Fruit fly (Drosophila melanogaster) whole organism, embryonic: Measurements from ENCODE around the gene CG43797.

ENCODE experiments used
- B-H1 ChIP-seq: fragments of 200-800 bp; sonication (Bioruptor generic); IDR thresholded peaks from 3 replicates; pipeline ENCODE4 v1.3.6; 2022; ENCODE audit warnings: missing biosample characterization, missing genetic modification characterization
- Bgb ChIP-seq: fragments of 200-800 bp; sonication (Bioruptor generic); IDR thresholded peaks from 2 replicates; pipeline ENCODE4 v1.3.6; 2022; ENCODE audit warnings: missing biosample characterization, missing genetic modification characterization; ENCODE audit not compliant: partially characterized antibody
- C15 ChIP-seq: fragments of 200-800 bp; sonication (Bioruptor generic); IDR thresholded peaks from 3 replicates; pipeline ENCODE4 v1.3.6; 2022; ENCODE audit warnings: missing biosample characterization, missing genetic modification characterization
- CG11247 ChIP-seq: fragments of 200-800 bp; sonication (Bioruptor generic); IDR thresholded peaks from 2 replicates; pipeline ENCODE4 v1.3.6; 2022; ENCODE audit warnings: missing biosample characterization, missing genetic modification characterization
- CG13775 ChIP-seq: fragments of 200-800 bp; sonication (Bioruptor generic); optimal IDR thresholded peaks from 3 replicates; lab custom pipeline; 2017; ENCODE audit warnings: missing biosample characterization, mild to moderate bottlenecking, missing genetic modification characterization
- CG14860 ChIP-seq: fragments of 200-800 bp; sonication (Bioruptor generic); IDR thresholded peaks from 3 replicates; pipeline ENCODE4 v1.3.6; 2022; ENCODE audit warnings: missing biosample characterization, missing genetic modification characterization; ENCODE audit not compliant: partially characterized antibody
- CG15479 ChIP-seq: fragments of 200-800 bp; sonication (Bioruptor generic); optimal IDR thresholded peaks from 3 replicates; lab custom pipeline; 2019; ENCODE audit warnings: missing biosample characterization, mild to moderate bottlenecking, missing genetic modification characterization, moderate library complexity
- CG18011 ChIP-seq: fragments of 200-800 bp; sonication (Bioruptor generic); optimal IDR thresholded peaks from 2 replicates; lab custom pipeline; 2017; ENCODE audit warnings: missing biosample characterization, missing genetic modification characterization, mild to moderate bottlenecking, moderate library complexity, missing genotype
- CG18599 ChIP-seq: fragments of 200-800 bp; sonication (Bioruptor generic); optimal IDR thresholded peaks from 3 replicates; lab custom pipeline; 2017; ENCODE audit warnings: missing biosample characterization, missing genetic modification characterization, mild to moderate bottlenecking, moderate library complexity, missing genetic modification reagents
- CG2199 ChIP-seq: fragments of 200-800 bp; sonication (Bioruptor generic); IDR thresholded peaks from 3 replicates; pipeline ENCODE4 v1.3.6; 2022; ENCODE audit warnings: missing biosample characterization, missing genetic modification characterization
- CG2202 ChIP-seq: fragments of 200-800 bp; sonication (Bioruptor generic); optimal IDR thresholded peaks from 2 replicates; lab custom pipeline; 2018; ENCODE audit warnings: missing biosample characterization, mild to moderate bottlenecking, missing genetic modification characterization
- CG31224 ChIP-seq: fragments of 200-800 bp; sonication (Bioruptor generic); IDR thresholded peaks from 2 replicates; pipeline ENCODE4 v1.3.6; 2022; ENCODE audit warnings: missing biosample characterization, missing genetic modification characterization
- CG34224 ChIP-seq: fragments of 200-800 bp; sonication (Bioruptor generic); IDR thresholded peaks from 3 replicates; pipeline ENCODE4 v1.3.6; 2022; ENCODE audit warnings: missing biosample characterization, missing genetic modification characterization; ENCODE audit not compliant: partially characterized antibody
- CG5245 ChIP-seq: fragments of 200-800 bp; sonication (Bioruptor generic); optimal IDR thresholded peaks from 3 replicates; lab custom pipeline; 2016; ENCODE audit warnings: missing biosample characterization, missing genetic modification characterization
- CG6254 ChIP-seq: fragments of 200-800 bp; sonication (Bioruptor generic); optimal IDR thresholded peaks from 3 replicates; lab custom pipeline; 2017; ENCODE audit warnings: mild to moderate bottlenecking, missing biosample characterization, missing genetic modification reagents, missing genetic modification characterization
- CG6791 ChIP-seq: fragments of 200-800 bp; sonication (Bioruptor generic); IDR thresholded peaks from 3 replicates; pipeline ENCODE4 v1.3.6; 2022; ENCODE audit warnings: missing biosample characterization, missing genetic modification characterization; ENCODE audit not compliant: partially characterized antibody
- CG6813 ChIP-seq: fragments of 200-800 bp; sonication (Bioruptor generic); optimal IDR thresholded peaks from 2 replicates; lab custom pipeline; 2017; ENCODE audit warnings: missing biosample characterization, missing genetic modification characterization, mild to moderate bottlenecking, moderate library complexity, missing genetic modification reagents
- CG7372 ChIP-seq: fragments of 200-800 bp; sonication (Bioruptor generic); IDR thresholded peaks from 2 replicates; pipeline ENCODE4 v1.3.6; 2022; ENCODE audit warnings: missing biosample characterization, missing genetic modification characterization
- CG7928 ChIP-seq: fragments of 200-800 bp; sonication (Bioruptor generic); optimal IDR thresholded peaks from 2 replicates; lab custom pipeline; 2017; ENCODE audit warnings: missing biosample characterization, mild to moderate bottlenecking, missing genetic modification characterization
- Dad ChIP-seq: fragments of 200-800 bp; sonication (Bioruptor generic); optimal IDR thresholded peaks from 3 replicates; lab custom pipeline; 2016; ENCODE audit warnings: missing biosample characterization, missing genetic modification characterization
- Dbx ChIP-seq: fragments of 200-800 bp; sonication (Bioruptor generic); IDR thresholded peaks from 3 replicates; pipeline ENCODE4 v1.3.6; 2022; ENCODE audit warnings: missing biosample characterization, missing genetic modification characterization
- HLH4C ChIP-seq: fragments of 200-800 bp; sonication (Bioruptor generic); IDR thresholded peaks from 3 replicates; pipeline ENCODE4 v1.3.6; 2022; ENCODE audit warnings: missing biosample characterization, missing genetic modification characterization; ENCODE audit not compliant: partially characterized antibody
- Kr ChIP-seq: fragments of 200-800 bp; sonication (Bioruptor generic); optimal IDR thresholded peaks from 2 replicates; lab custom pipeline; 2017; ENCODE audit warnings: missing biosample characterization, mild to moderate bottlenecking, missing genetic modification characterization
- Mad ChIP-seq: fragments of 200-800 bp; sonication (Bioruptor generic); optimal IDR thresholded peaks from 2 replicates; lab custom pipeline; 2016; ENCODE audit warnings: missing biosample characterization, missing genetic modification characterization
- Med ChIP-seq: fragments of 200-800 bp; sonication (Bioruptor generic); peaks from one replicate; lab custom pipeline; 2016; ENCODE audit warnings: missing biosample characterization, missing genetic modification characterization, mild to moderate bottlenecking, inconsistent platforms, moderate library complexity
- Myb ChIP-seq: fragments of 200-800 bp; sonication (Bioruptor generic); optimal IDR thresholded peaks from 2 replicates; lab custom pipeline; 2016; ENCODE audit warnings: missing biosample characterization, missing genetic modification characterization
- NFAT ChIP-seq: fragments of 200-800 bp; sonication (Bioruptor generic); IDR thresholded peaks from 2 replicates; pipeline ENCODE4 v1.3.6; 2022; ENCODE audit warnings: missing biosample characterization, missing genetic modification characterization
- Ptx1 ChIP-seq: fragments of 200-800 bp; sonication (Bioruptor generic); IDR thresholded peaks from 2 replicates; pipeline ENCODE4 v1.3.6; 2022; ENCODE audit warnings: missing biosample characterization, missing genetic modification characterization
- Vsx1 ChIP-seq: fragments of 200-800 bp; sonication (Bioruptor generic); optimal IDR thresholded peaks from 2 replicates; lab custom pipeline; 2017; ENCODE audit warnings: missing biosample characterization, mild to moderate bottlenecking, missing genetic modification characterization, missing genetic modification reagents
- Xbp1 ChIP-seq: fragments of 200-800 bp; sonication (Bioruptor generic); optimal IDR thresholded peaks from 3 replicates; lab custom pipeline; 2016; ENCODE audit warnings: missing biosample characterization, mild to moderate bottlenecking, missing genetic modification characterization
- ato ChIP-seq: fragments of 200-800 bp; sonication (Bioruptor generic); IDR thresholded peaks from 2 replicates; pipeline ENCODE4 v1.3.6; 2022; ENCODE audit warnings: missing biosample characterization, missing genetic modification characterization; ENCODE audit not compliant: partially characterized antibody
- bab2 ChIP-seq: fragments of 200-800 bp; sonication (Bioruptor generic); optimal IDR thresholded peaks from 2 replicates; lab custom pipeline; 2016; ENCODE audit warnings: missing biosample characterization, missing genetic modification characterization
- bcd ChIP-seq: fragments of 200-800 bp; sonication (Bioruptor generic); optimal IDR thresholded peaks from 2 replicates; lab custom pipeline; 2017; ENCODE audit warnings: missing biosample characterization, mild to moderate bottlenecking, missing genetic modification characterization
- chn ChIP-seq: fragments of 200-800 bp; sonication (Bioruptor generic); optimal IDR thresholded peaks from 2 replicates; lab custom pipeline; 2016; ENCODE audit warnings: missing biosample characterization, missing genetic modification characterization
- ci ChIP-seq: fragments of 200-800 bp; sonication (Bioruptor generic); IDR thresholded peaks from 3 replicates; pipeline ENCODE4 v1.3.6; 2022; ENCODE audit warnings: missing biosample characterization, missing genetic modification characterization
- corto ChIP-seq: fragments of 200-800 bp; sonication (Bioruptor generic); optimal IDR thresholded peaks from 2 replicates; lab custom pipeline; 2016; ENCODE audit warnings: missing biosample characterization, mild to moderate bottlenecking, missing genetic modification characterization, moderate library complexity
- danr ChIP-seq: fragments of 200-800 bp; sonication (Bioruptor generic); IDR thresholded peaks from 2 replicates; pipeline ENCODE4 v1.3.6; 2022; ENCODE audit warnings: missing biosample characterization, missing genetic modification characterization
- dm ChIP-seq: fragments of 200-800 bp; sonication (Bioruptor generic); optimal IDR thresholded peaks from 3 replicates; lab custom pipeline; 2016; ENCODE audit warnings: missing biosample characterization, missing genetic modification characterization
- en ChIP-seq: fragments of 200-800 bp; sonication (Bioruptor generic); optimal IDR thresholded peaks from 2 replicates; lab custom pipeline; 2016; ENCODE audit warnings: missing biosample characterization, missing genetic modification characterization
- grau ChIP-seq: fragments of 200-800 bp; optimal IDR thresholded peaks from 3 replicates; lab custom pipeline; 2019; ENCODE audit warnings: missing biosample characterization, mild to moderate bottlenecking, missing genetic modification characterization, moderate library complexity
- ham ChIP-seq: fragments of 200-800 bp; sonication (Bioruptor generic); IDR thresholded peaks from 2 replicates; pipeline ENCODE4 v1.3.6; 2022; ENCODE audit warnings: missing biosample characterization, missing genetic modification characterization
- hb ChIP-seq: fragments of 200-800 bp; sonication (Bioruptor generic); IDR thresholded peaks from 3 replicates; pipeline ENCODE4 v1.3.6; 2022; ENCODE audit warnings: missing biosample characterization, missing genetic modification characterization; ENCODE audit not compliant: partially characterized antibody
- inv ChIP-seq: fragments of 200-800 bp; sonication (Bioruptor generic); IDR thresholded peaks from 2 replicates; pipeline ENCODE4 v1.3.6; 2022; ENCODE audit warnings: missing biosample characterization, missing genetic modification characterization; ENCODE audit not compliant: partially characterized antibody
- pho ChIP-seq: fragments of 200-800 bp; sonication (Bioruptor generic); optimal IDR thresholded peaks from 2 replicates; lab custom pipeline; 2016; ENCODE audit warnings: missing biosample characterization, missing genetic modification characterization
- rib ChIP-seq: fragments of 200-800 bp; sonication (Bioruptor generic); IDR thresholded peaks from 2 replicates; pipeline ENCODE4 v1.3.6; 2022; ENCODE audit warnings: missing biosample characterization, missing genetic modification characterization
- sima ChIP-seq: fragments of 200-800 bp; sonication (Bioruptor generic); optimal IDR thresholded peaks from 2 replicates; lab custom pipeline; 2016; ENCODE audit warnings: missing biosample characterization, missing genetic modification characterization
- slbo ChIP-seq: fragments of 200-800 bp; sonication (Bioruptor generic); IDR thresholded peaks from 2 replicates; pipeline ENCODE4 v1.3.6; 2022; ENCODE audit warnings: missing biosample characterization, missing genetic modification characterization
- unpg ChIP-seq: fragments of 200-800 bp; sonication (Bioruptor generic); optimal IDR thresholded peaks from 3 replicates; lab custom pipeline; 2018; ENCODE audit warnings: missing biosample characterization, mild to moderate bottlenecking, missing genetic modification characterization, moderate library complexity
- wor ChIP-seq: fragments of 200-800 bp; sonication (Bioruptor generic); IDR thresholded peaks from 2 replicates; pipeline ENCODE4 v1.3.6; 2022; ENCODE audit warnings: missing biosample characterization, missing genetic modification characterization

Gene CG43797

dm6 chr2L:4030236-4030943 is 30.6 kb downstream of the CG43797 start (continued):
- peak; percentile 73 for TF ChIP-seq wor (GFP tag; lab: Robert Waterston, UW)
- peak; percentile 95 for TF ChIP-seq CG18011
- TF ChIP-seq Mad: peak; percentile 78
- peak; percentile 46 for TF ChIP-seq pho (GFP tag; lab: Kevin White, UChicago)
- TF ChIP-seq Kr (GFP tag; lab: Kevin White, UChicago): no peak
- TF ChIP-seq bab2: peak; percentile 83
- peak; percentile 75 for TF ChIP-seq CG7372
- peak; percentile 55 for TF ChIP-seq CG31224 (GFP tag; lab: Robert Waterston, UW)
- TF ChIP-seq sima (GFP tag; lab: Kevin White, UChicago): peak; percentile 35
- peak; percentile 92 for TF ChIP-seq CG6791 (GFP tag; lab: Robert Waterston, UW)
- peak; percentile 51 for TF ChIP-seq Myb (GFP tag; lab: Kevin White, UChicago)
- TF ChIP-seq en (GFP tag; lab: Kevin White, UChicago): peak; percentile 70
- peak; percentile 93 for TF ChIP-seq hb (GFP tag; lab: Robert Waterston, UW)
- TF ChIP-seq inv: peak; percentile 71; the same call in 1 of the 2 replicates
- TF ChIP-seq Xbp1: peak; percentile 87
- peak; percentile 89 for TF ChIP-seq Ptx1
- TF ChIP-seq danr (GFP tag; lab: Robert Waterston, UW): peak; percentile 69; the same call in 1 of the 2 replicates
- TF ChIP-seq Dbx (GFP tag; lab: Robert Waterston, UW): peak; percentile 77; the same call in 2 of the 3 replicates
- peak; percentile 60 for TF ChIP-seq dm (GFP tag; lab: Kevin White, UChicago)
- TF ChIP-seq CG7928 (GFP tag; lab: Kevin White, UChicago): peak; percentile 10
- peak; percentile 91 for TF ChIP-seq ato (GFP tag; lab: Robert Waterston, UW)
- TF ChIP-seq CG18599 (GFP tag; lab: Kevin White, UChicago): peak; percentile 74
- peak; percentile 83 for TF ChIP-seq CG2202 (tag; lab: Kevin White, UChicago)
- no peak; the same call in 1 of the 2 replicates for TF ChIP-seq rib
- TF ChIP-seq HLH4C (GFP tag; lab: Robert Waterston, UW): peak; percentile 98
- TF ChIP-seq bcd (GFP tag; lab: Kevin White, UChicago): peak; percentile 74
- peak; percentile 77 for TF ChIP-seq CG13775 (GFP tag; lab: Kevin White, UChicago)
- no peak; the same call in 1 of the 2 replicates for TF ChIP-seq NFAT (GFP tag; lab: Robert Waterston, UW)
- peak; percentile 59; the same call in 2 of the 3 replicates for TF ChIP-seq B-H1 (GFP tag; lab: Robert Waterston, UW)
- TF ChIP-seq Vsx1 (GFP tag; lab: Kevin White, UChicago): peak; percentile 66
- TF ChIP-seq CG2199: peak; percentile 91
- no peak for TF ChIP-seq C15
- peak; percentile 84 for TF ChIP-seq grau (tag; lab: Kevin White, UChicago)
- TF ChIP-seq Med (GFP tag; lab: Kevin White, UChicago): peak; percentile 97
- peak; percentile 43; the same call in 1 of the 3 replicates for TF ChIP-seq CG34224
- TF ChIP-seq ci (GFP tag; lab: Robert Waterston, UW): peak; percentile 94
- TF ChIP-seq ham (GFP tag; lab: Robert Waterston, UW): no peak
- no peak for TF ChIP-seq CG15479
- peak; percentile 98 for TF ChIP-seq CG14860 (GFP tag; lab: Robert Waterston, UW)
- TF ChIP-seq slbo (GFP tag; lab: Robert Waterston, UW): peak; percentile 85
- peak; percentile 86 for TF ChIP-seq chn (GFP tag; lab: Kevin White, UChicago)
- peak; percentile 87 for TF ChIP-seq unpg (GFP tag; lab: Kevin White, UChicago)
- TF ChIP-seq corto (GFP tag; lab: Kevin White, UChicago): no peak
- TF ChIP-seq CG11247 (GFP tag; lab: Robert Waterston, UW): peak; percentile 76
- TF ChIP-seq CG5245 (GFP tag; lab: Kevin White, UChicago): peak; percentile 87
- peak; percentile 76 for TF ChIP-seq CG6813 (GFP tag; lab: Kevin White, UChicago)
- TF ChIP-seq CG6254 (GFP tag; lab: Kevin White, UChicago): peak; percentile 60
- peak; percentile 67 for TF ChIP-seq Dad
- peak; percentile 73 for TF ChIP-seq Bgb
